Worm (Caenorhabditis elegans): ENCODE results near the gene ZK1248.20.

DNA sequence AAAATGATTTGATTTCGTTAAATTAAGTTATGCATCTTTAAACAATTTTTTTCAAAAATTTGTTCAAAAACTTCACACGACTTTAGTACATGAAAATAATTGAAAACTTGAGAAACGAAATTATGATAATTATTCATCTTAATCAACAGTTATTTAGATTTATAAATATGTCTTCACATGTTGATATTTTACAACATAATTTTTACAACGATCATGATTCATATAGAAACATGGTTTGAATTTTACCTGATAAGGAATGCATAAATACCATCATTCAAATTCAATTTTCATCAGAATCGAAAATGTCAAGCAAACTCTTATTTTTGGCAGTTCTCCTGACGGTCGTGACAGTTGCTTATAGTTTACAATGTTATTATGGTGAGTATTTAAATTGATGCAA is 47.4 kb downstream of the ZK1248.20 start, which contains the start of gene tag-234:
- TF ChIP-seq ztf-29 (GFP tag; IDR thresholded peaks at IDR 0.05) (no peak), flt-1 (GFP tag; IDR thresholded peaks at IDR 0.05) (no peak), klf-2 (GFP tag; conservative IDR thresholded peaks at IDR 0.05) (no peak), cog-1 (tag; optimal IDR thresholded peaks at IDR 0.05) (no peak), T22C8.4 (GFP tag; IDR thresholded peaks at IDR 0.05) (no peak), med-1 (GFP tag; optimal IDR thresholded peaks at IDR 0.05; ENCODE audit: insufficient read depth) (no peak)
